Worm (Caenorhabditis elegans) whole organism, L4 larva: ENCODE data around the gene dyf-11.

Experiments used
- F26F4.8 ChIP-seq: fragments of 200-800 bp; sonication (Bioruptor generic); conservative IDR thresholded peaks from 2 replicates; pipeline ENCODE4 v1.3.6; 2022; ENCODE audit warnings: missing genetic modification characterization, missing compliant biosample characterization
- hif-1 ChIP-seq, 2 experiments: sonication (generic microtip); optimal IDR thresholded peaks; 2 replicates each; lab custom pipeline; 2016 to 2017; ENCODE audit warnings: missing compliant biosample characterization in 2 of 2, missing genetic modification characterization in 2 of 2, missing genetic modification reagents in 2 of 2, missing genotype in 2 of 2, mild to moderate bottlenecking in 1 of 2
- lin-1 ChIP-seq: fragments of 200-800 bp; sonication (Bioruptor generic); IDR thresholded peaks from 2 replicates; pipeline ENCODE4 v1.3.6; 2022; ENCODE audit warnings: missing genetic modification reagents, missing genetic modification characterization, missing compliant biosample characterization

DNA sequence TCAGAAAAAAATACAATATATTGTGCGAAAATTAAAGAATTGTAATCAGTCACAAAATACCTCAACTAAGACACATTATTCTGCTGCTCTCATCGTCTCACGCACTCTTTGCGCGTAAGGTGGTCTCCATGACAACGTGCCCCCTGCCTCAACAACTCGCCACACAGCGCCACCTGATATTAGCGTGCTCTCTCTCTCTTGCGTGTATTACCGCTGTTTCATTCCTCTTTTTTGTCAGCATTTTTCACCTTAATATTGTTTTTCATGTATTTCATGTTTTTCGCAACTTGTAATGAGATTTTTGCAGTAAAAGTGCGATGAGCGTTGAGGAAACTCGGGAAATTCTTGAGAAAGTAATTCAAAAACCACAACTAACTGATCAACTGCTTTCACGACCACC lies at the start of gene dyf-11:
- TF ChIP-seq hif-1 (tag; optimal IDR thresholded peaks at IDR 0.05; lab: Kevin White, UChicago) (no peak), lin-1 (GFP tag; lab: Robert Waterston, UW) (no peak), F26F4.8 (no peak)
